Worm (Caenorhabditis elegans) whole organism, mixed stage, embryonic: ENCODE results near the gene F32D8.12.

Experiments used
- ceh-83 ChIP-seq: fragments of 200-800 bp; sonication (Bioruptor generic); optimal IDR thresholded peaks from 2 replicates; lab custom pipeline; 2018; ENCODE audit warnings: mild to moderate bottlenecking, missing genetic modification characterization, missing compliant biosample characterization
- mls-2 ChIP-seq: sonication (generic microtip); optimal IDR thresholded peaks from 2 replicates; lab custom pipeline; 2016; ENCODE audit warnings: mild to moderate bottlenecking, missing genetic modification characterization, moderate library complexity, missing compliant biosample characterization

DNA sequence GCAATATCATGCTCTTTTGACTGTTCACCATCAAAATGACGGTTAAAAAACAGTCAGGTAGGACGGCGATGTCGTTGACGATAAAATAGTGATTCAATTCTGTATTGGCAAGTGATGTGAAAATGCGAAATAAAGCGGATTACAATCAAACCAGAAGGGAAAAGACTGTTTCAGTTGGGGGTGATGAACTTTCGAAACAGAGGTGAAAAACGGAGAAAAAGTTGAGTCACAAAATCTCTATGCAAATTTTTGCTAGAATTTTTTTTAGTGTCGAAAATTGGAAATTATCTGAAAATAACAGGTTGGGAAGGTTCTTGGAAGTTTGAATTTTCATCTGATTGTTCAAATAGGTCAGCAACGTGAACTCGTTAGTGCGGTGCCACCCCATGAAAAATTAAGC lies 30.9 kb upstream of the F32D8.12 start, which contains the start of gene nas-31:
- TF ChIP-seq ceh-83 (GFP tag; lab: Kevin White, UChicago) (no peak), mls-2 (no peak)
